Fruit fly (Drosophila melanogaster) S2 (cell line): ENCODE data around the gene Cdc50.

Experiments used
- CG8478 ChIP-seq: fragments of >200 bp; optimal IDR thresholded peaks from 2 replicates; lab custom pipeline; 2018
- CTCF ChIP-seq, 2 experiments: fragments of >200 bp; optimal IDR thresholded peaks; 2 replicates each; lab custom pipeline; 2018

dm6 chrX:16442361-16442760 lies 1.3 kb upstream of the Cdc50 start:
- TF ChIP-seq CG8478 (lab: Kevin White, UChicago): no peak
- TF ChIP-seq CTCF (optimal IDR thresholded peaks at IDR 0.05; lab: Kevin White, UChicago): no peak
